Worm (Caenorhabditis elegans) whole organism, L3 larva: ENCODE results near the gene F08H9.2.

Experiments used
- R02D3.7 ChIP-seq: fragments of 150-350 bp; optimal IDR thresholded peaks from 2 replicates; lab custom pipeline; 2014; ENCODE audit warnings: missing biosample characterization, missing genetic modification characterization
- ZK546.5 ChIP-seq: sonication (generic microtip); optimal IDR thresholded peaks from 2 replicates; lab custom pipeline; 2017; ENCODE audit warnings: missing biosample characterization, missing genetic modification characterization
- aly-2 ChIP-seq: fragments of 150-350 bp; optimal IDR thresholded peaks from 2 replicates; lab custom pipeline; 2014; ENCODE audit warnings: missing biosample characterization, missing genetic modification characterization
- ceh-28 ChIP-seq: fragments of 150-350 bp; optimal IDR thresholded peaks from 2 replicates; lab custom pipeline; 2014; ENCODE audit warnings: missing biosample characterization, missing genetic modification reagents, missing genetic modification characterization
- ceh-9 ChIP-seq: sonication (generic microtip); optimal IDR thresholded peaks from 2 replicates; lab custom pipeline; 2018; ENCODE audit warnings: missing biosample characterization, missing genetic modification characterization
- daf-12 ChIP-seq: fragments of 150-350 bp; optimal IDR thresholded peaks from 2 replicates; lab custom pipeline; 2014; ENCODE audit warnings: missing biosample characterization, missing genetic modification reagents, missing genetic modification characterization
- egl-5 ChIP-seq: fragments of 150-350 bp; optimal IDR thresholded peaks from 2 replicates; lab custom pipeline; 2017; ENCODE audit warnings: missing biosample characterization, missing genetic modification reagents, missing genetic modification characterization, inconsistent platforms
- elt-1 ChIP-seq: fragments of 150-350 bp; optimal IDR thresholded peaks from 2 replicates; lab custom pipeline; 2014; ENCODE audit warnings: missing biosample characterization, missing genetic modification characterization
- elt-2 ChIP-seq: sonication (generic microtip); optimal IDR thresholded peaks from 2 replicates; lab custom pipeline; 2016; ENCODE audit warnings: missing genetic modification reagents, mild to moderate bottlenecking, missing genetic modification characterization, missing compliant biosample characterization
- eor-1 ChIP-seq, 2 experiments: fragments of 150-350 bp; optimal IDR thresholded peaks; 2 replicates each; lab custom pipeline; 2014 to 2018; ENCODE audit warnings: missing biosample characterization in 2 of 2, missing genetic modification characterization in 2 of 2
- fkh-10 ChIP-seq: sonication (generic microtip); optimal IDR thresholded peaks from 2 replicates; lab custom pipeline; 2017; ENCODE audit warnings: missing biosample characterization, missing genetic modification reagents, missing genetic modification characterization
- fos-1 ChIP-seq: fragments of 150-350 bp; optimal IDR thresholded peaks from 2 replicates; lab custom pipeline; 2014; ENCODE audit warnings: missing biosample characterization, missing genetic modification characterization
- hmg-11 ChIP-seq: sonication (generic microtip); optimal IDR thresholded peaks from 2 replicates; lab custom pipeline; 2016; ENCODE audit warnings: missing genetic modification characterization, missing compliant biosample characterization
- jun-1 ChIP-seq: fragments of 150-350 bp; optimal IDR thresholded peaks from 2 replicates; lab custom pipeline; 2014; ENCODE audit warnings: missing biosample characterization, missing genetic modification reagents, missing genetic modification characterization
- lin-15B ChIP-seq: fragments of 150-350 bp; optimal IDR thresholded peaks from 2 replicates; lab custom pipeline; 2014; ENCODE audit warnings: missing biosample characterization, missing genetic modification characterization
- lin-39 ChIP-seq: fragments of 150-350 bp; optimal IDR thresholded peaks from 2 replicates; lab custom pipeline; 2018; ENCODE audit warnings: missing biosample characterization, missing genetic modification reagents, missing genetic modification characterization
- mdl-1 ChIP-seq: fragments of 150-350 bp; optimal IDR thresholded peaks from 2 replicates; lab custom pipeline; 2014; ENCODE audit warnings: missing biosample characterization, missing genetic modification characterization
- nhr-11 ChIP-seq: fragments of 150-350 bp; optimal IDR thresholded peaks from 2 replicates; lab custom pipeline; 2014; ENCODE audit warnings: missing biosample characterization, missing genetic modification characterization
- nhr-12 ChIP-seq: fragments of 150-350 bp; optimal IDR thresholded peaks from 2 replicates; lab custom pipeline; 2014; ENCODE audit warnings: missing biosample characterization, missing genetic modification characterization
- nhr-23 ChIP-seq: fragments of 150-350 bp; optimal IDR thresholded peaks from 2 replicates; lab custom pipeline; 2014; ENCODE audit warnings: missing biosample characterization, missing genetic modification reagents, missing genetic modification characterization
- nhr-237 ChIP-seq: fragments of 150-350 bp; optimal IDR thresholded peaks from 2 replicates; lab custom pipeline; 2014; ENCODE audit warnings: missing biosample characterization, missing genetic modification characterization
- nhr-25 ChIP-seq: sonication (generic microtip); optimal IDR thresholded peaks from 2 replicates; lab custom pipeline; 2017; ENCODE audit warnings: missing biosample characterization, missing genetic modification characterization
- nhr-43 ChIP-seq: sonication (generic microtip); optimal IDR thresholded peaks from 2 replicates; lab custom pipeline; 2016; ENCODE audit warnings: mild to moderate bottlenecking, missing genetic modification characterization, missing compliant biosample characterization; ENCODE audit not compliant: poor library complexity, severe bottlenecking
- nhr-67 ChIP-seq: fragments of 150-350 bp; optimal IDR thresholded peaks from 2 replicates; lab custom pipeline; 2014; ENCODE audit warnings: missing biosample characterization, missing genetic modification characterization
- nhr-76 ChIP-seq: fragments of 150-350 bp; sonication (generic microtip); optimal IDR thresholded peaks from 5 replicates; lab custom pipeline; 2014; ENCODE audit warnings: missing biosample characterization, missing genetic modification characterization
- nhr-77 ChIP-seq: fragments of 150-350 bp; optimal IDR thresholded peaks from 2 replicates; lab custom pipeline; 2014; ENCODE audit warnings: missing biosample characterization, missing genetic modification characterization
- pha-4 ChIP-seq: fragments of 150-350 bp; optimal IDR thresholded peaks from 2 replicates; lab custom pipeline; 2014; ENCODE audit warnings: missing biosample characterization, missing genetic modification reagents, missing genetic modification characterization
- pqm-1 ChIP-seq: fragments of 150-350 bp; optimal IDR thresholded peaks from 2 replicates; lab custom pipeline; 2017; ENCODE audit warnings: missing biosample characterization, missing genetic modification characterization, inconsistent platforms
- unc-62 ChIP-seq: fragments of 150-350 bp; sonication (generic microtip); optimal IDR thresholded peaks from 4 replicates; lab custom pipeline; 2014; ENCODE audit warnings: missing biosample characterization, missing genetic modification reagents, missing genetic modification characterization
- zag-1 ChIP-seq: fragments of 150-350 bp; optimal IDR thresholded peaks from 2 replicates; lab custom pipeline; 2014; ENCODE audit warnings: missing biosample characterization, missing genetic modification characterization
- ztf-11 ChIP-seq: fragments of 150-350 bp; optimal IDR thresholded peaks from 2 replicates; lab custom pipeline; 2014; ENCODE audit warnings: missing biosample characterization, missing genetic modification characterization

Gene F08H9.2

DNA sequence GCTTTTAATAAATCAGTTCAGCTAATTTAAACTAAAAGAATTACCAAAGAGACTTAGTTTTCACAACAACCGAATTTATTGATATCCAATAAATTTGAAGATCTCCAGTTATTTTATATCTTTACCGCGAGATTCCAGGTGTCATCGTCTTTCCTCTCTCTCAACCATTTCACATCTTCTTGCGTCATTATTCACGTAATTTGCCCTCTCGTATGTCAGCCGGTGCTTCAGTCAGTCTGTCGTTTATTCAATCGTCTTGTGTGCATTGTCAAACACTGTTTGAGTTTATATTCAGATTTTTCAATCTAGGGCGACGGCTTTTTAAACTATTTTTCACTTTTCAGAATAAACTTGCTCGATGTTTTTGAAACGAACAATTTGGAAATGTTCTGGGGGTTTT lies 23.1 kb upstream of the F08H9.2 start:
- TF ChIP-seq nhr-43 (tag; lab: Kevin White, UChicago) (no peak), egl-5 (no peak), lin-39 (tag; lab: Kevin White, UChicago) (no peak), fos-1 (tag; lab: Kevin White, UChicago) (no peak), jun-1 (tag; lab: Kevin White, UChicago) (no peak), elt-1 (tag; lab: Kevin White, UChicago) (no peak), ztf-11 (tag; lab: Kevin White, UChicago) (no peak), ceh-9 (tag; lab: Kevin White, UChicago) (no peak), unc-62 (no peak), nhr-12 (no peak), ceh-28 (tag; lab: Kevin White, UChicago) (no peak)
- TF ChIP-seq, all 47 proteins: peak for 0

DNA sequence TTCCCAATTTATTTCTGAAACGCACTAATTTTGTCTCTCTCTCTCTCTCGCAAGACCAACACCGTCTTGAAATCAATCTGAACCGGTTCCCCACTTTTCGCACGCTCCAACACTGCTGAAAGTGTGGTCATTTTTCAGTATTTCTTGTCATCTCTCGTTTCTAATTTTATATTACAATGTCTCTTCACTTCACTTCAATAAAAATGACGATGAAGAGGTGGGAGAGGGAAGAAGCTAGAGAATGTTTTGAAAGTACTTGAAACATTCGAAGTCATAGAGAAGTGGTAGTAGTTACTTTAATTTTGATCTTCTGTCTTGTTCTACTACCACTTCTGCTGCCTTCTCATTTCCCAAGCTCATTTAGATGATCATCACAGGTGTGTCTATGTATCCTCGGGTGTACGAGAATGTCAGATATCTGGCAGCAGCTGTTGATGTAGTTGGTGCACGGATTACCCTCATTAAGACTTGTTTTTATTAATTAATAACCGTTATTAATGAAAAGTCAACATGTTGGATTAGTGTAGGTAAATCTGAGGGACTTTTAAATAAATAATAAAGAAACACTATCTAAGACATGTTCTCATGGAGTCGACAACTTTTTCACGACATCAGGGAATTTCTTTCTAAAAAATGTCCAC lies 22.2 kb upstream of the F08H9.2 start:
- TF ChIP-seq R02D3.7, result no peak
- TF ChIP-seq nhr-25, result peak; percentile 31

DNA sequence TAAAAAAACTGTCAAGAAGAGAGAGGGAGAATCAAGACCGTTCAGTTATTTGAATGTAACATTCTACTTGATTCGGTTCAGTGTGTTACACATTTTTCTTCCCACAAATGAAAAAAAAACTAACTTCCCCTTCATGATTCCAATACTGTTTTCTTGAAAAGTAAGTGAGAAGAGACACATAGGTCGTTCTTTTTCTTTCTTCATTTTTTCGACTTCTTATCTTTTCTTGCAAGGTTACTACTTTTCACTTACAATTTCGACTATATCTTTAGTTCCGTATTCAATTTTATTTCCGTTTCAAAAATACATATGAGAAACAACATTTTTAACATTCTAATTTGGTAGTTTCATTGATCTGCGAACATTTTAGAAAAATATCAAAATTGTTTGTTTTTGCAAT lies 21.2 kb upstream of the F08H9.2 start:
- TF ChIP-seq nhr-25 (peak; percentile 31), R02D3.7 (no peak)

DNA sequence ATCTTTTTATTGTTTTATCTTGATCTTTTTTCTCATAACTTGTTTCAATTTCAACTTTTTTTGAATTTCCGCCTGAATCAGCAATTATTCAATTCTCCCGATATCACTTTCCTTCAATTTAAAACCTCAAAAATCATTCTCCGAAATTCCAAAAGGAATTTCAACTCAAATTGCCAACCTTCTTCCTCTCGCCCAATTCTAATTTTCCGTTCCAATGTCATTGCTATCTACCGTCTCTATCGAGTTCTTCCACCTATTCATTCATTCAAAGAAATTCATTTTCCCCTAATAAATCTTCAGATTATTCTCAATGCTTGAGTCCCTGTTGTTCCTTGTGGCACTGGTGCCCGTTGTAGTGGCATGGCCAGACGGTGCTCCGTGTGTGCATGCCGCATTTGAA lies 19.6 kb upstream of the F08H9.2 start, which contains the start of gene F23B12.4:
Gene F23B12.4, plus strand, starts transcription at position 301 of the 400 bp plus-strand sequence.
- no peak for TF ChIP-seq nhr-237 (tag; lab: Kevin White, UChicago)

DNA sequence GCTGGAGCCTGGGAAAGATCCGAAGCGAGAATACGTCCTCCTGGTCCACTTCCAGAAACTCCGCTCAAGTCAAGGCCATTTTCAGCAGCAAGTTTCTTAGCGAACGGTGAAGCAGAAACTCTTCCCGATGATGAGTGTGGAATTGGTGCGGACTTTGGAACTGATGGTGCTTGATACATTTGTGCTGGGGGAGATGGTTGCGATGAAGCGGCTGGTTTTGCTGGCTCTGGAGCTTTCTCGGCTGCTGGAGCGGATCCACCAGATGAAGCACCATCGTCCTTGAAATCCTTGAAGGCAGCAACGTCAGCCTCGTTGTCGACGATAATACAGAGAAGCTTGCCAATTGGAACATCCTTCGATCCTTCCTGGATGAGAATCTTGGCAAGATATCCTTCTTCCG lies 14.0 kb upstream of the F08H9.2 start:
- TF ChIP-seq pqm-1 (tag; lab: Kevin White, UChicago), result no peak
- no peak for TF ChIP-seq fkh-10
- no peak for TF ChIP-seq nhr-67

ce11 chrV:14447240-14447763 lies 13.2 kb upstream of the F08H9.2 start, which contains the start of the genes dlat-1 and fntb-1:
Gene dlat-1 (minus strand): TSS chrV:14447290.
Gene fntb-1 (plus strand): TSS chrV:14447651.
- TF ChIP-seq elt-2 (tag; lab: Kevin White, UChicago) (peak; percentile 86), hmg-11 (tag; lab: Kevin White, UChicago) (peak; percentile 59), pqm-1 (tag; lab: Kevin White, UChicago) (peak; percentile 78), nhr-12 (no peak), pha-4 (tag; lab: Kevin White, UChicago) (no peak), lin-15B (peak; percentile 36)
- TF ChIP-seq, all 47 proteins: peak for 4

DNA sequence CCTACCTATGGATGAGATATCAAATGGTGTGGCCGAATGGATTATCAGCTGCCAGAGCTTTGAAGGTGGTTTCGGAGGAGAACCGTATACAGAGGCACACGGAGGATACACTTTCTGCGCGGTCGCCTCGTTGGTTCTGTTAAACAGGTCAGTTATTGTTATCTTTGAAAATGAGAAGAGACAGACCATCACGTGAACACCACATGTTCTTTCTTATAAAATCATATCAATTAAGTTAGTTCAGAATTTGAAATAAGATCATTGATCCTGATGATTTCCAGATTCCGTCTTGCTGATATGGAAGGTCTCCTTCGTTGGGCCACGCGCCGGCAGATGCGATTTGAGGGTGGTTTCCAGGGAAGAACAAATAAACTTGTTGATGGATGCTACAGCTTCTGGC lies 11.8 kb upstream of the F08H9.2 start:
- no peak for TF ChIP-seq mdl-1 (tag; lab: Kevin White, UChicago)
- TF ChIP-seq nhr-12, result no peak
- no peak for TF ChIP-seq aly-2 (tag; lab: Kevin White, UChicago)
- TF ChIP-seq nhr-237 (tag; lab: Kevin White, UChicago), result no peak

ce11 chrV:14449397-14449796 lies 11.1 kb upstream of the F08H9.2 start, which contains the start of gene F23B12.7:
Gene F23B12.7 (plus strand): TSS chrV:14449697.
- TF ChIP-seq nhr-76 (tag; lab: Kevin White, UChicago), result no peak
- no peak for TF ChIP-seq zag-1 (tag; lab: Kevin White, UChicago)
- no peak for TF ChIP-seq daf-12
- TF ChIP-seq eor-1 (tag; optimal IDR thresholded peaks at IDR 0.05; lab: Kevin White, UChicago), result no peak
- TF ChIP-seq ZK546.5 (tag; lab: Kevin White, UChicago), result no peak
- TF ChIP-seq nhr-77 (tag; lab: Kevin White, UChicago), result no peak
- no peak for TF ChIP-seq nhr-11
- no peak for TF ChIP-seq hmg-11 (tag; lab: Kevin White, UChicago)
- TF ChIP-seq nhr-23 (tag; lab: Kevin White, UChicago), result no peak
